Worm (Caenorhabditis elegans) whole organism, L4 larva: ENCODE data around the gene ZK353.3.
A peak's percentile ranks its signal among the peaks of the same experiment; 100 is the strongest.

Source experiments
- F49E8.2 ChIP-seq: sonication (generic microtip); optimal IDR thresholded peaks from 2 replicates; lab custom pipeline; 2016; ENCODE audit warnings: missing compliant biosample characterization, mild to moderate bottlenecking, missing genetic modification characterization, borderline replicate concordance
- R02D3.7 ChIP-seq: fragments of 150-350 bp; sonication (generic microtip); optimal IDR thresholded peaks from 3 replicates; lab custom pipeline; 2014; ENCODE audit warnings: missing biosample characterization, missing genetic modification characterization
- Y105C5A.15 ChIP-seq: fragments of 200-800 bp; sonication (Bioruptor generic); IDR thresholded peaks from 2 replicates; pipeline ENCODE4 v1.3.6; 2022; ENCODE audit warnings: missing genetic modification characterization, missing compliant biosample characterization
- Y48G9A.11 ChIP-seq: fragments of 200-800 bp; sonication (Bioruptor generic); IDR thresholded peaks from 2 replicates; pipeline ENCODE4 v1.3.6; 2022; ENCODE audit warnings: missing genetic modification reagents, missing genetic modification characterization, missing compliant biosample characterization
- Y5F2A.4 ChIP-seq: fragments of 200-800 bp; sonication (Bioruptor generic); optimal IDR thresholded peaks from 2 replicates; lab custom pipeline; 2018; ENCODE audit warnings: mild to moderate bottlenecking, missing genetic modification characterization, missing compliant biosample characterization
- aly-2 ChIP-seq: sonication (generic microtip); optimal IDR thresholded peaks from 2 replicates; lab custom pipeline; 2018; ENCODE audit warnings: missing biosample characterization, missing genetic modification characterization
- arid-1 ChIP-seq: fragments of 200-800 bp; sonication (Bioruptor generic); conservative IDR thresholded peaks from 2 replicates; pipeline ENCODE4 v1.3.6; 2022; ENCODE audit warnings: missing genetic modification reagents, missing genetic modification characterization, missing compliant biosample characterization
- daf-16 ChIP-seq, 3 experiments: sonication (generic microtip); optimal IDR thresholded peaks; 2 replicates each; lab custom pipeline; 2016 to 2017; ENCODE audit warnings: missing genetic modification characterization in 3 of 3, missing genetic modification reagents in 3 of 3, mild to moderate bottlenecking in 2 of 3, missing compliant biosample characterization in 2 of 3, missing biosample characterization in 1 of 3, moderate library complexity in 1 of 3
- daf-8 ChIP-seq: fragments of 200-800 bp; sonication (Bioruptor generic); IDR thresholded peaks from 2 replicates; pipeline ENCODE4 v1.3.6; 2022; ENCODE audit warnings: missing genetic modification characterization, missing compliant biosample characterization
- dmd-6 ChIP-seq: fragments of 200-800 bp; sonication (Bioruptor generic); IDR thresholded peaks from 2 replicates; pipeline ENCODE4 v1.3.6; 2022; ENCODE audit warnings: missing genetic modification reagents, missing genetic modification characterization, missing compliant biosample characterization
- dmd-8 ChIP-seq: fragments of 200-800 bp; sonication (Bioruptor generic); IDR thresholded peaks from 2 replicates; pipeline ENCODE4 v1.3.6; 2022; ENCODE audit warnings: missing genetic modification characterization, missing compliant biosample characterization
- dve-1 ChIP-seq: sonication (generic microtip); optimal IDR thresholded peaks from 2 replicates; lab custom pipeline; 2017; ENCODE audit warnings: antibody characterized with exemption, mild to moderate bottlenecking, missing genetic modification characterization, missing compliant biosample characterization; ENCODE audit not compliant: insufficient read depth
- fos-1 ChIP-seq: fragments of 150-350 bp; optimal IDR thresholded peaks from 2 replicates; lab custom pipeline; 2014; ENCODE audit warnings: missing biosample characterization, missing genetic modification characterization
- gei-8 ChIP-seq: fragments of 200-800 bp; sonication (Bioruptor generic); optimal IDR thresholded peaks from 2 replicates; lab custom pipeline; 2018; ENCODE audit warnings: mild to moderate bottlenecking, missing genetic modification characterization, missing compliant biosample characterization
- hlh-11 ChIP-seq: fragments of 200-800 bp; sonication (Bioruptor generic); optimal IDR thresholded peaks from 2 replicates; lab custom pipeline; 2018; ENCODE audit warnings: mild to moderate bottlenecking, missing genetic modification characterization, missing compliant biosample characterization
- hmg-1.1 ChIP-seq: fragments of 200-800 bp; sonication (Bioruptor generic); IDR thresholded peaks from 2 replicates; pipeline ENCODE4 v1.3.6; 2022; ENCODE audit warnings: missing genetic modification reagents, missing genetic modification characterization, missing compliant biosample characterization
- lim-7 ChIP-seq: fragments of 200-800 bp; sonication (Bioruptor generic); IDR thresholded peaks from 2 replicates; pipeline ENCODE4 v1.3.6; 2022; ENCODE audit warnings: missing genetic modification characterization, missing compliant biosample characterization
- lin-1 ChIP-seq: fragments of 200-800 bp; sonication (Bioruptor generic); IDR thresholded peaks from 2 replicates; pipeline ENCODE4 v1.3.6; 2022; ENCODE audit warnings: missing genetic modification reagents, missing genetic modification characterization, missing compliant biosample characterization
- lin-15B ChIP-seq: fragments of 150-350 bp; sonication (generic microtip); optimal IDR thresholded peaks from 3 replicates; lab custom pipeline; 2014; ENCODE audit warnings: missing biosample characterization, missing genetic modification characterization
- lin-29 ChIP-seq: fragments of 200-800 bp; sonication (Bioruptor generic); IDR thresholded peaks from 2 replicates; pipeline ENCODE4 v1.3.6; 2022; ENCODE audit warnings: missing genetic modification reagents, missing genetic modification characterization, missing compliant biosample characterization
- lin-38 ChIP-seq: fragments of 200-800 bp; sonication (Bioruptor generic); IDR thresholded peaks from 2 replicates; pipeline ENCODE4 v1.3.6; 2022; ENCODE audit warnings: missing genetic modification reagents, missing genetic modification characterization, missing compliant biosample characterization
- lir-3 ChIP-seq: sonication (generic microtip); optimal IDR thresholded peaks from 2 replicates; lab custom pipeline; 2016; ENCODE audit warnings: mild to moderate bottlenecking, missing genetic modification characterization, missing compliant biosample characterization
- mes-2 ChIP-seq: sonication (generic microtip); optimal IDR thresholded peaks from 2 replicates; lab custom pipeline; 2016; ENCODE audit warnings: missing genotype, mild to moderate bottlenecking, missing genetic modification characterization, missing compliant biosample characterization; ENCODE audit not compliant: poor library complexity, severe bottlenecking
- nhr-11 ChIP-seq: fragments of 150-350 bp; optimal IDR thresholded peaks from 2 replicates; lab custom pipeline; 2014; ENCODE audit warnings: missing biosample characterization, missing genetic modification characterization
- nhr-237 ChIP-seq: sonication (generic microtip); optimal IDR thresholded peaks from 2 replicates; lab custom pipeline; 2017; ENCODE audit warnings: missing biosample characterization, missing genetic modification characterization
- nhr-6 ChIP-seq: fragments of 150-350 bp; optimal IDR thresholded peaks from 2 replicates; lab custom pipeline; 2014; ENCODE audit warnings: missing biosample characterization, missing genetic modification characterization
- nhr-77 ChIP-seq: fragments of 150-350 bp; optimal IDR thresholded peaks from 2 replicates; lab custom pipeline; 2014; ENCODE audit warnings: missing biosample characterization, missing genetic modification characterization
- pha-4 ChIP-seq, 2 experiments: fragments of 150-350 bp in 1 of 2; fragments of 200-800 bp in 1 of 2; sonication (Bioruptor generic) in 1 of 2; IDR thresholded peaks in 1 of 2; optimal IDR thresholded peaks in 1 of 2; 2 replicates each; pipeline versions ENCODE4 v1.3.6 to Lab custom; 2014 to 2022; ENCODE audit warnings: missing genetic modification characterization in 2 of 2, missing genetic modification reagents in 2 of 2, missing biosample characterization in 1 of 2, missing compliant biosample characterization in 1 of 2
- pqm-1 ChIP-seq: sonication (generic microtip); optimal IDR thresholded peaks from 2 replicates; lab custom pipeline; 2017; ENCODE audit warnings: missing biosample characterization, missing genetic modification characterization
- set-16 ChIP-seq: fragments of 200-800 bp; sonication (Bioruptor generic); IDR thresholded peaks from 2 replicates; pipeline ENCODE4 v1.3.6; 2022; ENCODE audit warnings: missing genetic modification reagents, missing genetic modification characterization, missing compliant biosample characterization
- snpc-1.2 ChIP-seq: fragments of 200-800 bp; sonication (Bioruptor generic); IDR thresholded peaks from 2 replicates; pipeline ENCODE4 v1.3.6; 2022; ENCODE audit warnings: missing genetic modification reagents, missing genetic modification characterization, missing compliant biosample characterization
- snpc-4 ChIP-seq: fragments of 150-350 bp; optimal IDR thresholded peaks from 2 replicates; lab custom pipeline; 2014; ENCODE audit warnings: missing biosample characterization, missing genetic modification characterization
- spr-3 ChIP-seq: fragments of 200-800 bp; sonication (Bioruptor generic); optimal IDR thresholded peaks from 2 replicates; lab custom pipeline; 2018; ENCODE audit warnings: mild to moderate bottlenecking, missing genetic modification characterization, missing compliant biosample characterization
- unc-39 ChIP-seq: sonication (generic microtip); optimal IDR thresholded peaks from 2 replicates; lab custom pipeline; 2017; ENCODE audit warnings: missing biosample characterization, missing genetic modification characterization
- unc-62 ChIP-seq, 3 experiments: fragments of 150-350 bp in 1 of 3; sonication (generic microtip); optimal IDR thresholded peaks in 2 of 3; peaks in 1 of 3; 1 replicate in 1 of 3; 2 replicates in 2 of 3; lab custom pipeline; 2014 to 2017; ENCODE audit warnings: missing biosample characterization in 3 of 3, missing genetic modification characterization in 3 of 3, missing genetic modification reagents in 3 of 3, missing genotype in 1 of 3
- zag-1 ChIP-seq: fragments of 150-350 bp; optimal IDR thresholded peaks from 2 replicates; lab custom pipeline; 2014; ENCODE audit warnings: missing biosample characterization, missing genetic modification characterization
- zfp-3 ChIP-seq: fragments of 200-800 bp; sonication (Bioruptor generic); conservative IDR thresholded peaks from 2 replicates; pipeline ENCODE4 v1.3.6; 2022; ENCODE audit warnings: missing genetic modification reagents, missing genetic modification characterization, missing compliant biosample characterization
- ztf-11 ChIP-seq: fragments of 150-350 bp; optimal IDR thresholded peaks from 2 replicates; lab custom pipeline; 2014; ENCODE audit warnings: missing biosample characterization, missing genetic modification characterization

ZK353.3 gene

DNA sequence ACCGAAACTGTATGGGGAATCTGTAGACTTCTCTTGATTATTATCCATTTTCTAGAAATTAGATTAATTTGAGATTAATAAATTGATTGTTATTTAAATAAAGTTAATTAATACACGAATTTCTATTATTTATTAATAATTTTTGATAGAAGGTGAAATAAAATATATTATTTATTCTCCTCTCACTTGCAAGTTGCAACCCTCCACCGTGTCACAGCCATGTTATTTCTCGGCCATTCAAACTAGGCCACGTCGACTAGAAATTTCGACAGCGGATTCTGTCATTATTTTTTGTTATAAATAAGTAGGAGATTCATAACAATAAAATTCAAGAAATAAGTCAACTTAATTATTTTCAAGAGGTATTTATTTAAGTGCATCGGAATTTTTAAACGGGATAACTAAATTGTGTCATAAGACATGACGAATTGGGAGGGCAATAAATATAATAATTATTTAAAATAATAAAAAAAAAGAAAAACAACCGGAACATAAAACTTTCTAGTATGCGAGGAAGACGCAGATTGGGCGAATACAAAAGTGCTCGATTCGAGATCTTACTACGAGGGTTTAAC is 47.9 kb downstream of the ZK353.3 start, which contains the start of gene ufbp-1 (continued):
- no peak for TF ChIP-seq zag-1 (tag; lab: Kevin White, UChicago)
- no peak for TF ChIP-seq fos-1 (tag; lab: Kevin White, UChicago)
- no peak for TF ChIP-seq snpc-4 (tag; lab: Kevin White, UChicago)
- TF ChIP-seq pqm-1 (tag; lab: Kevin White, UChicago) = no peak
- peak; percentile 72 for TF ChIP-seq aly-2 (tag; lab: Kevin White, UChicago)
- TF ChIP-seq unc-39 (tag; lab: Kevin White, UChicago) = no peak
- no peak for TF ChIP-seq dmd-8
- no peak for TF ChIP-seq nhr-11 (tag; lab: Kevin White, UChicago)
- TF ChIP-seq F49E8.2 (tag; lab: Kevin White, UChicago) = peak; percentile 62
- no peak for TF ChIP-seq nhr-77 (tag; lab: Kevin White, UChicago)
- peak; percentile 70 for TF ChIP-seq snpc-1.2 (GFP tag; lab: Robert Waterston, UW)
- TF ChIP-seq nhr-237 (tag; lab: Kevin White, UChicago) = no peak
- peak; percentile 57 for TF ChIP-seq spr-3 (GFP tag; lab: Kevin White, UChicago)
- no peak for TF ChIP-seq lir-3 (tag; lab: Kevin White, UChicago)
- TF ChIP-seq Y105C5A.15 (GFP tag; lab: Robert Waterston, UW) = no peak
- TF ChIP-seq ztf-11 (tag; lab: Kevin White, UChicago) = no peak
- peak; percentile 52 for TF ChIP-seq nhr-6 (tag; lab: Kevin White, UChicago)

DNA sequence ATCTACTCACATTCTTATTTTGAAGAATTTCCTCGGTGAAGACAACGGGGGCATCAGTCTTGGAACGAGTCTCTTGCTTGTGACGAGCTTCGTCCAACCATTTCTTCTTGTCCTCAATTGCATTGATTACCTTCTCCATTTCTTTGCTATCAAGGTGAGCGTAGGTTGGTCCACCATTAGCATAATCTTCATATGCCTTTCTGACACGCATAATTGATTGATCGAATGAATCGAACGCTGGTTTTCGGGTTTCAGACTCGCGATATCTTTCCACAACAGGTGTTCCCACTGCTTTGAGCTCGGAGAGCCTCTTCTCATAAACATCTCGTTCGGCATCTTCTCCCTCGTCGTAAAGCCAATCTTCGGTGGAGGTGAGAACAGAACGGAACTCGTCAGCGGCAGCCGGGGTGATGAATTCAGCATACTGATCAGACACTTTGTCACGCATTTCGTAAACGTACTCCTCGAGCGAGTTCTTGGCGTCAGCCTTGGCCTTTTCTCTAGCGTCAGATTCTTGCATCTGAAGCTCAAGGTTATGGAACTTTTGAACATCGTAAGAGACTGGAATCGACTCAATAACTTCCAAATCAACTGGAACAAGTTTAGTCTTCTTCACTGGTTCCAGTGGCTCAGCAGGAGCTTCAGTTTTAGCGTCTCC is 48.8 kb downstream of the ZK353.3 start:
- no peak for TF ChIP-seq Y5F2A.4 (GFP tag; lab: Kevin White, UChicago)
- peak; percentile 35 for TF ChIP-seq lin-38 (GFP tag; lab: Robert Waterston, UW)
- no peak for TF ChIP-seq lin-29 (GFP tag; lab: Robert Waterston, UW)
- peak in 1 of 2 experiments; percentile 82 for TF ChIP-seq unc-62 (GFP tag; optimal IDR thresholded peaks at IDR 0.05 in 1 of 2; lab: Kevin White, UChicago)
- TF ChIP-seq unc-62 (tag; optimal IDR thresholded peaks at IDR 0.05; lab: Kevin White, UChicago) = no peak
- 0 out of 2 replicates have a peak, but pooled peaks have one; percentile 19 for TF ChIP-seq Y105C5A.15 (GFP tag; lab: Robert Waterston, UW)
- peak; percentile 20 for TF ChIP-seq set-16 (GFP tag; lab: Robert Waterston, UW)
- TF ChIP-seq daf-16 (GFP tag; optimal IDR thresholded peaks at IDR 0.05; lab: Kevin White, UChicago) = no peak
- TF ChIP-seq daf-16 (tag; optimal IDR thresholded peaks at IDR 0.05; lab: Kevin White, UChicago) = peak; percentile 18
- TF ChIP-seq, all 104 proteins: peak for 5

- TF ChIP-seq R02D3.7 (tag; lab: Kevin White, UChicago) (no peak), lim-7 (GFP tag; lab: Robert Waterston, UW) (peak; percentile 63), dmd-6 (GFP tag; lab: Robert Waterston, UW) (peak; percentile 6; the same call in 1 of the 2 replicates), hlh-11 (tag; lab: Kevin White, UChicago) (no peak), arid-1 (GFP tag; lab: Robert Waterston, UW) (no peak), mes-2 (no peak), gei-8 (GFP tag; lab: Kevin White, UChicago) (no peak), Y48G9A.11 (no peak), lin-15B (tag; lab: Kevin White, UChicago) (no peak), pha-4 (GFP tag; IDR thresholded peaks at IDR 0.05; lab: Robert Waterston, UW) (peak; percentile 34; the same call in 1 of the 2 replicates), pha-4 (tag; optimal IDR thresholded peaks at IDR 0.05; lab: Kevin White, UChicago) (no peak), hmg-1.1 (no peak), daf-8 (GFP tag; lab: Robert Waterston, UW) (no peak), snpc-1.2 (GFP tag; lab: Robert Waterston, UW) (0 out of 2 replicates have a peak, but pooled peaks have one; percentile 21), lin-1 (0 out of 2 replicates have a peak, but pooled peaks have one; percentile 29), dve-1 (tag; lab: Kevin White, UChicago) (no peak), zfp-3 (GFP tag; lab: Robert Waterston, UW) (no peak)
Measured at ce11 chrIII:8446061-8446460, 50.3 kb downstream of the ZK353.3 start.
